Worm (Caenorhabditis elegans) whole organism, L4 larva: ENCODE results near the gene umps-1.

Source experiments
- F44E2.7 ChIP-seq: fragments of 200-800 bp; sonication (Bioruptor generic); IDR thresholded peaks from 2 replicates; pipeline ENCODE4 v2.1.2; 2022; ENCODE audit warnings: missing genetic modification characterization, missing compliant biosample characterization
- T20F7.1 ChIP-seq: fragments of 200-800 bp; sonication (Bioruptor generic); optimal IDR thresholded peaks from 2 replicates; lab custom pipeline; 2018; ENCODE audit warnings: mild to moderate bottlenecking, missing genetic modification characterization, missing compliant biosample characterization
- Y75B8A.6 ChIP-seq: fragments of 200-800 bp; sonication (Bioruptor generic); IDR thresholded peaks from 2 replicates; pipeline ENCODE4 v1.3.6; 2022; ENCODE audit warnings: missing genetic modification reagents, missing genetic modification characterization, missing compliant biosample characterization
- aha-1 ChIP-seq: fragments of 150-350 bp; peaks from one replicate; lab custom pipeline; 2014; ENCODE audit warnings: missing biosample characterization, missing genetic modification characterization
- ama-1 ChIP-seq: fragments of 150-350 bp; optimal IDR thresholded peaks from 2 replicates; lab custom pipeline; 2014; ENCODE audit warnings: inconsistent platforms, mixed read lengths
- ceh-20 ChIP-seq: fragments of 200-800 bp; sonication (Bioruptor generic); IDR thresholded peaks from 2 replicates; pipeline ENCODE4 v1.3.6; 2022; ENCODE audit warnings: missing genetic modification reagents, missing genetic modification characterization, missing compliant biosample characterization
- ceh-28 ChIP-seq: fragments of 150-350 bp; optimal IDR thresholded peaks from 2 replicates; lab custom pipeline; 2014; ENCODE audit warnings: missing biosample characterization, missing genetic modification reagents, missing genetic modification characterization
- daf-12 ChIP-seq: fragments of 150-350 bp; optimal IDR thresholded peaks from 2 replicates; lab custom pipeline; 2014; ENCODE audit warnings: missing biosample characterization, missing genetic modification reagents, missing genetic modification characterization
- daf-16 ChIP-seq, 3 experiments: sonication (generic microtip); optimal IDR thresholded peaks; 2 replicates each; lab custom pipeline; 2016 to 2017; ENCODE audit warnings: missing genetic modification characterization in 3 of 3, missing genetic modification reagents in 3 of 3, mild to moderate bottlenecking in 2 of 3, missing compliant biosample characterization in 2 of 3, missing biosample characterization in 1 of 3, moderate library complexity in 1 of 3
- daf-19 ChIP-seq: fragments of 200-800 bp; sonication (Bioruptor generic); conservative IDR thresholded peaks from 2 replicates; pipeline ENCODE4 v1.3.6; 2022; ENCODE audit warnings: missing genetic modification characterization, missing compliant biosample characterization
- daf-8 ChIP-seq: fragments of 200-800 bp; sonication (Bioruptor generic); IDR thresholded peaks from 2 replicates; pipeline ENCODE4 v1.3.6; 2022; ENCODE audit warnings: missing genetic modification characterization, missing compliant biosample characterization
- dmd-8 ChIP-seq: fragments of 200-800 bp; sonication (Bioruptor generic); IDR thresholded peaks from 2 replicates; pipeline ENCODE4 v1.3.6; 2022; ENCODE audit warnings: missing genetic modification characterization, missing compliant biosample characterization
- dpl-1 ChIP-seq: fragments of 150-350 bp; optimal IDR thresholded peaks from 2 replicates; lab custom pipeline; 2014; ENCODE audit warnings: missing biosample characterization, missing genetic modification reagents, missing genetic modification characterization
- duxl-1 ChIP-seq: sonication (generic microtip); optimal IDR thresholded peaks from 2 replicates; lab custom pipeline; 2016; ENCODE audit warnings: mild to moderate bottlenecking, missing genetic modification characterization, moderate library complexity, missing compliant biosample characterization; ENCODE audit not compliant: poor library complexity
- dve-1 ChIP-seq: sonication (generic microtip); optimal IDR thresholded peaks from 2 replicates; lab custom pipeline; 2017; ENCODE audit warnings: antibody characterized with exemption, mild to moderate bottlenecking, missing genetic modification characterization, missing compliant biosample characterization; ENCODE audit not compliant: insufficient read depth
- egl-43 ChIP-seq: fragments of 200-800 bp; sonication (Bioruptor generic); IDR thresholded peaks from 2 replicates; pipeline ENCODE4 v1.3.6; 2022; ENCODE audit warnings: missing genetic modification reagents, missing genetic modification characterization, missing compliant biosample characterization
- hif-1 ChIP-seq, 2 experiments: sonication (generic microtip); optimal IDR thresholded peaks; 2 replicates each; lab custom pipeline; 2016 to 2017; ENCODE audit warnings: missing compliant biosample characterization in 2 of 2, missing genetic modification characterization in 2 of 2, missing genetic modification reagents in 2 of 2, missing genotype in 2 of 2, mild to moderate bottlenecking in 1 of 2
- hmg-1.1 ChIP-seq: fragments of 200-800 bp; sonication (Bioruptor generic); IDR thresholded peaks from 2 replicates; pipeline ENCODE4 v1.3.6; 2022; ENCODE audit warnings: missing genetic modification reagents, missing genetic modification characterization, missing compliant biosample characterization
- lin-13 ChIP-seq: fragments of 150-350 bp; optimal IDR thresholded peaks from 2 replicates; lab custom pipeline; 2014; ENCODE audit warnings: missing biosample characterization, missing genetic modification reagents, missing genetic modification characterization
- lin-38 ChIP-seq: fragments of 200-800 bp; sonication (Bioruptor generic); IDR thresholded peaks from 2 replicates; pipeline ENCODE4 v1.3.6; 2022; ENCODE audit warnings: missing genetic modification reagents, missing genetic modification characterization, missing compliant biosample characterization
- lin-39 ChIP-seq: fragments of 150-350 bp; optimal IDR thresholded peaks from 2 replicates; lab custom pipeline; 2014; ENCODE audit warnings: missing biosample characterization, missing genetic modification reagents, missing genetic modification characterization
- lsy-2 ChIP-seq, 2 experiments: fragments of 150-350 bp in 1 of 2; sonication (generic microtip) in 1 of 2; optimal IDR thresholded peaks; 2 replicates each; lab custom pipeline; 2014 to 2017; ENCODE audit warnings: missing biosample characterization in 2 of 2, missing genetic modification characterization in 2 of 2
- madf-9 ChIP-seq: fragments of 200-800 bp; sonication (Bioruptor generic); conservative IDR thresholded peaks from 2 replicates; pipeline ENCODE4 v1.3.6; 2022; ENCODE audit warnings: missing genetic modification reagents, missing genetic modification characterization, missing compliant biosample characterization
- mxl-3 ChIP-seq: fragments of 200-800 bp; sonication (Bioruptor generic); optimal IDR thresholded peaks from 2 replicates; lab custom pipeline; 2018; ENCODE audit warnings: mild to moderate bottlenecking, missing genetic modification characterization, missing compliant biosample characterization
- nhr-102 ChIP-seq: sonication (generic microtip); optimal IDR thresholded peaks from 2 replicates; lab custom pipeline; 2016; ENCODE audit warnings: mild to moderate bottlenecking, missing genetic modification characterization, moderate library complexity, missing compliant biosample characterization
- nhr-76 ChIP-seq: fragments of 150-350 bp; optimal IDR thresholded peaks from 2 replicates; lab custom pipeline; 2014; ENCODE audit warnings: missing biosample characterization, missing genetic modification characterization
- nhr-77 ChIP-seq: fragments of 150-350 bp; optimal IDR thresholded peaks from 2 replicates; lab custom pipeline; 2014; ENCODE audit warnings: missing biosample characterization, missing genetic modification characterization
- rbr-2 ChIP-seq: sonication (generic microtip); optimal IDR thresholded peaks from 2 replicates; lab custom pipeline; 2016; ENCODE audit warnings: missing genotype, missing genetic modification characterization, missing compliant biosample characterization
- skn-1 ChIP-seq: fragments of 150-350 bp; optimal IDR thresholded peaks from 2 replicates; lab custom pipeline; 2014; ENCODE audit warnings: missing biosample characterization, missing genetic modification characterization
- snpc-4 ChIP-seq: fragments of 150-350 bp; optimal IDR thresholded peaks from 2 replicates; lab custom pipeline; 2014; ENCODE audit warnings: missing biosample characterization, missing genetic modification characterization
- spr-1 ChIP-seq: sonication (generic microtip); optimal IDR thresholded peaks from 2 replicates; lab custom pipeline; 2016; ENCODE audit warnings: mild to moderate bottlenecking, missing genetic modification characterization, missing compliant biosample characterization
- spr-3 ChIP-seq: fragments of 200-800 bp; sonication (Bioruptor generic); optimal IDR thresholded peaks from 2 replicates; lab custom pipeline; 2018; ENCODE audit warnings: mild to moderate bottlenecking, missing genetic modification characterization, missing compliant biosample characterization
- tag-97 ChIP-seq: fragments of 200-800 bp; sonication (Bioruptor generic); IDR thresholded peaks from 2 replicates; pipeline ENCODE4 v1.3.6; 2022; ENCODE audit warnings: missing genetic modification characterization, missing compliant biosample characterization
- tra-1 ChIP-seq: fragments of 200-800 bp; sonication (Bioruptor generic); IDR thresholded peaks from 2 replicates; pipeline ENCODE4 v1.3.6; 2022; ENCODE audit warnings: missing genetic modification reagents, missing genetic modification characterization, missing compliant biosample characterization
- unc-130 ChIP-seq: sonication (generic microtip); optimal IDR thresholded peaks from 2 replicates; lab custom pipeline; 2016; ENCODE audit warnings: missing genetic modification reagents, missing genetic modification characterization, missing compliant biosample characterization
- unc-62 ChIP-seq, 3 experiments: fragments of 150-350 bp in 1 of 3; sonication (generic microtip); optimal IDR thresholded peaks in 2 of 3; peaks in 1 of 3; 1 replicate in 1 of 3; 2 replicates in 2 of 3; lab custom pipeline; 2014 to 2017; ENCODE audit warnings: missing biosample characterization in 3 of 3, missing genetic modification characterization in 3 of 3, missing genetic modification reagents in 3 of 3, missing genotype in 1 of 3
- zfp-2 ChIP-seq: sonication (generic microtip); optimal IDR thresholded peaks from 2 replicates; lab custom pipeline; 2016; ENCODE audit warnings: mild to moderate bottlenecking, missing genetic modification characterization, missing compliant biosample characterization
- zfp-3 ChIP-seq: fragments of 200-800 bp; sonication (Bioruptor generic); conservative IDR thresholded peaks from 2 replicates; pipeline ENCODE4 v1.3.6; 2022; ENCODE audit warnings: missing genetic modification reagents, missing genetic modification characterization, missing compliant biosample characterization
- ztf-7 ChIP-seq: fragments of 150-350 bp; optimal IDR thresholded peaks from 2 replicates; lab custom pipeline; 2014; ENCODE audit warnings: missing biosample characterization, missing genetic modification characterization

Gene umps-1

DNA sequence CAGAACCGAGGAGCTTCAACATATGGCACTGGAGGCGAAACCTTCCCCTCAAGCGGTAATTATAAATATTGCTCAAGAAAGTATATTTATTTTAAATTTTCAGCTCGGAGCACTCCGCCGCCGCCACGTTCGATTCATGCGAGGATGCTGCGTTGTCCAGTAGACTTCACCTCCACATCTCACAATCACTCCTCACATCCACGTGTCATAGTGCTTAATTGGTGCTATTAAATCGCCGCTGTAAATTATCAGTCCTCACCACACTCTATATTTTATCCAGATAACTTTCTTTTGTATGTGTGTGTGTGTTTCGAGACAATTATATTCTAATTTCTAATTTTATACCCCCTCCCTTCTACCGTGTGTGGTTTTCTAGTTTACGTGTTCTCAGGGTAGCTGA is 2.9 kb downstream of the umps-1 start:
- TF ChIP-seq lin-39 (tag; lab: Kevin White, UChicago) (no peak), unc-62 (GFP tag; optimal IDR thresholded peaks at IDR 0.05 in 1 of 2; lab: Kevin White, UChicago) (no peak), unc-62 (tag; optimal IDR thresholded peaks at IDR 0.05; lab: Kevin White, UChicago) (no peak), dmd-8 (no peak), nhr-102 (tag; lab: Kevin White, UChicago) (no peak), lin-38 (GFP tag; lab: Robert Waterston, UW) (no peak), aha-1 (peak; percentile 83), Y75B8A.6 (GFP tag; lab: Robert Waterston, UW) (no peak), zfp-3 (GFP tag; lab: Robert Waterston, UW) (0 out of 2 replicates have a peak, but pooled peaks have one; percentile 49), daf-16 (GFP tag; optimal IDR thresholded peaks at IDR 0.05; lab: Kevin White, UChicago) (peak in 1 of 2 experiments; percentile 6), daf-16 (tag; optimal IDR thresholded peaks at IDR 0.05; lab: Kevin White, UChicago) (peak; percentile 63), hif-1 (tag; optimal IDR thresholded peaks at IDR 0.05; lab: Kevin White, UChicago) (no peak), hmg-1.1 (GFP tag; lab: Robert Waterston, UW) (no peak), ceh-20 (GFP tag; lab: Robert Waterston, UW) (no peak), skn-1 (tag; lab: Kevin White, UChicago) (no peak), duxl-1 (peak; percentile 32), ama-1 (no peak), ceh-28 (no peak), tra-1 (no peak), lin-13 (GFP tag; lab: Kevin White, UChicago) (no peak), nhr-77 (peak; percentile 34), snpc-4 (tag; lab: Kevin White, UChicago) (no peak), mxl-3 (GFP tag; lab: Kevin White, UChicago) (no peak), unc-130 (GFP tag; lab: Kevin White, UChicago) (no peak), daf-19 (no peak), rbr-2 (tag; lab: Kevin White, UChicago) (no peak), F44E2.7 (GFP tag; lab: Robert Waterston, UW) (no peak), dve-1 (peak; percentile 60), daf-12 (tag; lab: Kevin White, UChicago) (no peak)

DNA sequence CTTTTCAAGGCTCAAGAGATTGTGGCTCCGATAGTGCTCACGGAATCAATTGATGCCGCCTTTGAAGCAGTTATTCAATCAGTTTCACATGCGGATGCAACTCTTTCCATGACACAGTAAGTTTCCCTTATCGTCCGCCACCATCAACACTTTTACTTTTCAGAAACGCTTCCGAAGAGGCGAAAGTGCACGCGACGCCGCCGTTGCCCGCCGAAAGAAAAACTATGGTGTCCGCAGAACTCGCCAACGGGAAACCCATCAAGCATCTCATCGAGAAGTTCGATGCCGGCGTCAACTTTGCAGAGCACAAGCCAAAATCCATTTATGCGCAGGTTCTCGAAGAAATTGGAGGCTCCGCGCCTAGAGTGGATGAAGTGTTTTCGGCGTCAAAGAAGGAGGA is 4.0 kb downstream of the umps-1 start:
- TF ChIP-seq lin-39 (tag; lab: Kevin White, UChicago) = no peak
- TF ChIP-seq dpl-1 (GFP tag; lab: Kevin White, UChicago) = no peak
- TF ChIP-seq tag-97 (GFP tag; lab: Robert Waterston, UW) = no peak
- TF ChIP-seq zfp-2 = no peak
- TF ChIP-seq spr-1 (tag; lab: Kevin White, UChicago) = no peak
- no peak for TF ChIP-seq ztf-7 (tag; lab: Kevin White, UChicago)
- no peak for TF ChIP-seq T20F7.1 (GFP tag; lab: Kevin White, UChicago)
- TF ChIP-seq nhr-77 = no peak
- no peak for TF ChIP-seq spr-3 (GFP tag; lab: Kevin White, UChicago)
- no peak for TF ChIP-seq nhr-76
- no peak for TF ChIP-seq lsy-2 (tag; optimal IDR thresholded peaks at IDR 0.05; lab: Kevin White, UChicago)
- TF ChIP-seq daf-8 (GFP tag; lab: Robert Waterston, UW) = no peak
- TF ChIP-seq madf-9 (GFP tag; lab: Robert Waterston, UW) = no peak
- no peak for TF ChIP-seq egl-43 (GFP tag; lab: Robert Waterston, UW)
